Fruit fly (Drosophila melanogaster) whole organism, prepupa: Measurements from ENCODE around the gene CycY.

Source experiments
- CG10631 ChIP-seq: fragments of 200-800 bp; sonication (Bioruptor generic); optimal IDR thresholded peaks from 2 replicates; lab custom pipeline; 2016; ENCODE audit warnings: missing biosample characterization, missing genetic modification characterization
- CG10669 ChIP-seq: fragments of 200-800 bp; sonication (Bioruptor generic); optimal IDR thresholded peaks from 3 replicates; lab custom pipeline; 2018; ENCODE audit warnings: missing biosample characterization, mild to moderate bottlenecking, missing genetic modification characterization, moderate library complexity
- CG11294 ChIP-seq: fragments of 200-800 bp; sonication (Bioruptor generic); IDR thresholded peaks from 2 replicates; pipeline ENCODE4 v1.3.6; 2022; ENCODE audit warnings: missing biosample characterization, missing genetic modification characterization
- CG11762 ChIP-seq: fragments of 200-800 bp; sonication (Bioruptor generic); optimal IDR thresholded peaks from 3 replicates; lab custom pipeline; 2016; ENCODE audit warnings: missing biosample characterization, missing genetic modification characterization; ENCODE audit not compliant: insufficient read depth
- CG15336 ChIP-seq: fragments of 200-800 bp; sonication (Bioruptor generic); IDR thresholded peaks from 2 replicates; pipeline ENCODE4 v1.3.6; 2022; ENCODE audit warnings: missing biosample characterization, missing genetic modification characterization
- CG1621 ChIP-seq: fragments of 200-800 bp; sonication (Bioruptor generic); optimal IDR thresholded peaks from 3 replicates; lab custom pipeline; 2018; ENCODE audit warnings: missing biosample characterization, mild to moderate bottlenecking, missing genetic modification characterization
- CG31627 ChIP-seq: fragments of 200-800 bp; sonication (Bioruptor generic); optimal IDR thresholded peaks from 3 replicates; lab custom pipeline; 2016; ENCODE audit warnings: missing biosample characterization, missing genetic modification characterization
- CG32006 ChIP-seq: fragments of 200-800 bp; sonication (Bioruptor generic); optimal IDR thresholded peaks from 3 replicates; lab custom pipeline; 2017; ENCODE audit warnings: missing biosample characterization, mild to moderate bottlenecking, missing genetic modification characterization
- CG34406 ChIP-seq: fragments of 200-800 bp; sonication (Bioruptor generic); optimal IDR thresholded peaks from 3 replicates; lab custom pipeline; 2016; ENCODE audit warnings: missing biosample characterization, missing genetic modification characterization
- CG4318 ChIP-seq: fragments of 200-800 bp; sonication (Bioruptor generic); optimal IDR thresholded peaks from 3 replicates; lab custom pipeline; 2017; ENCODE audit warnings: missing biosample characterization, mild to moderate bottlenecking, missing genetic modification characterization
- CG6163 ChIP-seq: fragments of 200-800 bp; sonication (Bioruptor generic); IDR thresholded peaks from 3 replicates; pipeline ENCODE4 v1.3.6; 2022; ENCODE audit warnings: missing biosample characterization, missing genetic modification characterization
- CG6276 ChIP-seq: fragments of 200-800 bp; sonication (Bioruptor generic); optimal IDR thresholded peaks from 2 replicates; lab custom pipeline; 2017; ENCODE audit warnings: missing biosample characterization, mild to moderate bottlenecking, missing genetic modification characterization
- CG6792 ChIP-seq: fragments of 200-800 bp; sonication (Bioruptor generic); optimal IDR thresholded peaks from 3 replicates; lab custom pipeline; 2016; ENCODE audit warnings: missing biosample characterization, missing genetic modification characterization
- CG6854 ChIP-seq: fragments of 200-800 bp; sonication (Bioruptor generic); optimal IDR thresholded peaks from 2 replicates; lab custom pipeline; 2017; ENCODE audit warnings: missing biosample characterization, mild to moderate bottlenecking, missing genetic modification characterization
- CG7368 ChIP-seq: fragments of 200-800 bp; sonication (Bioruptor generic); optimal IDR thresholded peaks from 3 replicates; lab custom pipeline; 2016; ENCODE audit warnings: missing biosample characterization, missing genetic modification characterization
- CG8119 ChIP-seq: fragments of 200-800 bp; sonication (Bioruptor generic); IDR thresholded peaks from 3 replicates; pipeline ENCODE4 v1.3.6; 2022; ENCODE audit warnings: missing biosample characterization, missing genetic modification characterization
- CG8319 ChIP-seq: fragments of 200-800 bp; sonication (Bioruptor generic); optimal IDR thresholded peaks from 3 replicates; lab custom pipeline; 2016; ENCODE audit warnings: missing biosample characterization, missing genetic modification characterization
- CG8632 ChIP-seq: fragments of 200-800 bp; sonication (Bioruptor generic); optimal IDR thresholded peaks from 3 replicates; lab custom pipeline; 2016; ENCODE audit warnings: missing biosample characterization, missing genetic modification characterization
- CG9139 ChIP-seq: fragments of 200-800 bp; sonication (Bioruptor generic); optimal IDR thresholded peaks from 3 replicates; lab custom pipeline; 2017; ENCODE audit warnings: missing biosample characterization, mild to moderate bottlenecking, missing genetic modification characterization
- Eip93F ChIP-seq: fragments of 200-800 bp; sonication (Bioruptor generic); optimal IDR thresholded peaks from 2 replicates; lab custom pipeline; 2016; ENCODE audit warnings: missing biosample characterization, mild to moderate bottlenecking, missing genetic modification characterization
- Ets21C ChIP-seq: fragments of 200-800 bp; sonication (Bioruptor generic); optimal IDR thresholded peaks from 3 replicates; lab custom pipeline; 2016; ENCODE audit warnings: missing biosample characterization, missing genetic modification characterization
- Gug ChIP-seq: fragments of 200-800 bp; sonication (Bioruptor generic); IDR thresholded peaks from 2 replicates; pipeline ENCODE4 v1.3.6; 2022; ENCODE audit warnings: missing biosample characterization, missing genetic modification characterization
- Hr38 ChIP-seq: sonication (Bioruptor generic); optimal IDR thresholded peaks from 2 replicates; lab custom pipeline; 2016; ENCODE audit warnings: missing biosample characterization, missing genetic modification characterization
- Hr39 ChIP-seq: fragments of 200-800 bp; sonication (Bioruptor generic); optimal IDR thresholded peaks from 2 replicates; lab custom pipeline; 2016; ENCODE audit warnings: missing biosample characterization, missing genetic modification characterization
- Hr4 ChIP-seq: fragments of 200-800 bp; sonication (Bioruptor generic); optimal IDR thresholded peaks from 3 replicates; lab custom pipeline; 2016; ENCODE audit warnings: missing biosample characterization, missing genetic modification characterization
- Lpt ChIP-seq: fragments of 200-800 bp; sonication (Bioruptor generic); optimal IDR thresholded peaks from 3 replicates; lab custom pipeline; 2016; ENCODE audit warnings: missing biosample characterization, missing genetic modification characterization
- OdsH ChIP-seq: fragments of 200-800 bp; sonication (Bioruptor generic); optimal IDR thresholded peaks from 3 replicates; lab custom pipeline; 2016; ENCODE audit warnings: missing biosample characterization, missing genetic modification characterization
- Smox ChIP-seq: fragments of 200-800 bp; sonication (Bioruptor generic); optimal IDR thresholded peaks from 3 replicates; lab custom pipeline; 2016; ENCODE audit warnings: missing biosample characterization, missing genetic modification characterization
- Sox102F ChIP-seq: fragments of 200-800 bp; sonication (Bioruptor generic); optimal IDR thresholded peaks from 2 replicates; lab custom pipeline; 2016; ENCODE audit warnings: missing biosample characterization, mild to moderate bottlenecking, missing genetic modification characterization
- Sox14 ChIP-seq: fragments of 200-800 bp; sonication (Bioruptor generic); optimal IDR thresholded peaks from 3 replicates; lab custom pipeline; 2016; ENCODE audit warnings: missing biosample characterization, missing genetic modification characterization
- Sox15 ChIP-seq: fragments of 200-800 bp; sonication (Bioruptor generic); optimal IDR thresholded peaks from 3 replicates; lab custom pipeline; 2016; ENCODE audit warnings: missing biosample characterization, missing genetic modification characterization
- achi ChIP-seq: fragments of 200-800 bp; sonication (Bioruptor generic); optimal IDR thresholded peaks from 3 replicates; lab custom pipeline; 2016; ENCODE audit warnings: missing biosample characterization, missing genetic modification characterization
- acj6 ChIP-seq: fragments of 200-800 bp; sonication (Bioruptor generic); optimal IDR thresholded peaks from 3 replicates; lab custom pipeline; 2016; ENCODE audit warnings: missing biosample characterization, missing genetic modification characterization
- dac ChIP-seq: fragments of 200-800 bp; sonication (Bioruptor generic); optimal IDR thresholded peaks from 2 replicates; lab custom pipeline; 2017; ENCODE audit warnings: missing biosample characterization, mild to moderate bottlenecking, missing genetic modification characterization
- dsx ChIP-seq: fragments of 200-800 bp; optimal IDR thresholded peaks from 3 replicates; lab custom pipeline; 2019; ENCODE audit warnings: missing biosample characterization, mild to moderate bottlenecking, missing genetic modification characterization, moderate library complexity; ENCODE audit not compliant: poor library complexity, severe bottlenecking
- eg ChIP-seq: fragments of 200-800 bp; sonication (Bioruptor generic); IDR thresholded peaks from 3 replicates; pipeline ENCODE4 v1.3.6; 2022; ENCODE audit warnings: missing biosample characterization, missing genetic modification characterization
- esn ChIP-seq: fragments of 200-800 bp; sonication (Bioruptor generic); optimal IDR thresholded peaks from 2 replicates; lab custom pipeline; 2016; ENCODE audit warnings: missing biosample characterization, mild to moderate bottlenecking, missing genetic modification characterization, moderate library complexity
- fd85E ChIP-seq: fragments of 200-800 bp; sonication (Bioruptor generic); optimal IDR thresholded peaks from 3 replicates; lab custom pipeline; 2016; ENCODE audit warnings: missing biosample characterization, missing genetic modification characterization
- fkh ChIP-seq: fragments of 200-800 bp; sonication (Bioruptor generic); optimal IDR thresholded peaks from 3 replicates; lab custom pipeline; 2017; ENCODE audit warnings: missing biosample characterization, mild to moderate bottlenecking, missing genetic modification characterization, moderate library complexity
- net ChIP-seq: fragments of 200-800 bp; sonication (Bioruptor generic); optimal IDR thresholded peaks from 3 replicates; lab custom pipeline; 2016; ENCODE audit warnings: missing biosample characterization, missing genetic modification characterization
- pdm3 ChIP-seq: fragments of 200-800 bp; sonication (Bioruptor generic); optimal IDR thresholded peaks from 3 replicates; lab custom pipeline; 2016; ENCODE audit warnings: missing biosample characterization, missing genetic modification characterization
- salr ChIP-seq, 2 experiments: fragments of 200-800 bp; sonication (Bioruptor generic); optimal IDR thresholded peaks; 3 replicates each; lab custom pipeline; 2016 to 2018; ENCODE audit warnings: missing biosample characterization in 2 of 2, missing genetic modification characterization in 2 of 2, mild to moderate bottlenecking in 1 of 2
- ss ChIP-seq, 2 experiments: fragments of 200-800 bp; sonication (Bioruptor generic); optimal IDR thresholded peaks; 2 replicates in 1 of 2; 3 replicates in 1 of 2; lab custom pipeline; 2017 to 2018; ENCODE audit warnings: mild to moderate bottlenecking in 2 of 2, missing biosample characterization in 2 of 2, missing genetic modification characterization in 2 of 2, moderate library complexity in 1 of 2
- svp ChIP-seq: fragments of 200-800 bp; sonication (Bioruptor generic); peaks from one replicate; lab custom pipeline; 2016; ENCODE audit warnings: missing biosample characterization, missing genetic modification characterization
- topi ChIP-seq: fragments of 200-800 bp; sonication (Bioruptor generic); optimal IDR thresholded peaks from 3 replicates; lab custom pipeline; 2016; ENCODE audit warnings: missing biosample characterization, missing genetic modification characterization
- vri ChIP-seq: fragments of 200-800 bp; sonication (Bioruptor generic); optimal IDR thresholded peaks from 3 replicates; lab custom pipeline; 2016; ENCODE audit warnings: missing biosample characterization, mild to moderate bottlenecking, missing genetic modification characterization

The CycY gene

DNA sequence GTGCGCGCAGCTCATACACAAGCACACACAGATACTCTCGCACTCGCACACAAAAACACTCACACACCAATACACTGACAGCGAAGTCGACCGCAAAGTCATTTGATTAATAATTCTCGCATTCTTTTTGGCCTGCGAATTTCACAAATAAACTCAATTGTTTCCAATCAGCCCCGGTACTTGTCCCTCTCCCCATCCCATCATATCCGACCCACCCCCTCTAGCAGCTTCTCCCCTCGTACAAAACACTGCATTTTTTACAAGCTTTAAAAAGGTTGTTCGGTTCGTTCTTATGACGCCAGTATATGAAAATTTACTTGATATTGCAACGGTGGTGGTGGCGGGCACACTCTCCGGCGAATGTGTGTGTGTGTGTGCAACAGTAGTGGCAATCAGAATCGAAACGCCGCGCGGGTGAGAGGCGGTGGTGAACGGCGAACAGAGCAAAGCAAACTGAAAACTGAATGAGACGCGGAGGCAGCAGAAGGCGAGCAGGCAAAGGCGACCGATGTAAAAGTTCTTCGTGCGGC is 5.8 kb downstream of the CycY start (continued):
- TF ChIP-seq CG6276 (no peak), CG15336 (GFP tag; lab: Robert Waterston, UW) (no peak; the same call in 1 of the 2 replicates), CG10631 (GFP tag; lab: Kevin White, UChicago) (no peak), dsx (GFP tag; lab: Kevin White, UChicago) (peak; percentile 65), CG11762 (GFP tag; lab: Kevin White, UChicago) (no peak), CG6163 (GFP tag; lab: Robert Waterston, UW) (peak; percentile 85), Hr39 (GFP tag; lab: Kevin White, UChicago) (no peak), Hr38 (no peak), svp (GFP tag; lab: Kevin White, UChicago) (peak; percentile 94), esn (peak; percentile 8), CG1621 (peak; percentile 78), achi (peak; percentile 11), pdm3 (GFP tag; lab: Kevin White, UChicago) (peak; percentile 2), acj6 (GFP tag; lab: Kevin White, UChicago) (no peak), CG34406 (GFP tag; lab: Kevin White, UChicago) (no peak), CG8632 (GFP tag; lab: Kevin White, UChicago) (no peak), fkh (GFP tag; lab: Kevin White, UChicago) (peak; percentile 42), dac (GFP tag; lab: Kevin White, UChicago) (no peak), Ets21C (GFP tag; lab: Kevin White, UChicago) (no peak), CG31627 (GFP tag; lab: Kevin White, UChicago) (no peak), CG7368 (GFP tag; lab: Kevin White, UChicago) (peak; percentile 13), Sox102F (GFP tag; lab: Kevin White, UChicago) (peak; percentile 2), Sox14 (GFP tag; lab: Kevin White, UChicago) (peak; percentile 65), CG32006 (no peak), ss (GFP tag; optimal IDR thresholded peaks at IDR 0.05; lab: Kevin White, UChicago) (peak; percentile 51 to 73), OdsH (GFP tag; lab: Kevin White, UChicago) (no peak), fd85E (GFP tag; lab: Kevin White, UChicago) (no peak), CG6854 (GFP tag; lab: Kevin White, UChicago) (peak; percentile 77), Eip93F (no peak), Smox (no peak), CG4318 (GFP tag; lab: Kevin White, UChicago) (no peak), CG9139 (GFP tag; lab: Kevin White, UChicago) (peak; percentile 59), CG10669 (GFP tag; lab: Kevin White, UChicago) (no peak), salr (GFP tag; optimal IDR thresholded peaks at IDR 0.05; lab: Kevin White, UChicago) (peak in 1 of 2 experiments; percentile 19), vri (GFP tag; lab: Kevin White, UChicago) (peak; percentile 54), Gug (GFP tag; lab: Robert Waterston, UW) (no peak)

DNA sequence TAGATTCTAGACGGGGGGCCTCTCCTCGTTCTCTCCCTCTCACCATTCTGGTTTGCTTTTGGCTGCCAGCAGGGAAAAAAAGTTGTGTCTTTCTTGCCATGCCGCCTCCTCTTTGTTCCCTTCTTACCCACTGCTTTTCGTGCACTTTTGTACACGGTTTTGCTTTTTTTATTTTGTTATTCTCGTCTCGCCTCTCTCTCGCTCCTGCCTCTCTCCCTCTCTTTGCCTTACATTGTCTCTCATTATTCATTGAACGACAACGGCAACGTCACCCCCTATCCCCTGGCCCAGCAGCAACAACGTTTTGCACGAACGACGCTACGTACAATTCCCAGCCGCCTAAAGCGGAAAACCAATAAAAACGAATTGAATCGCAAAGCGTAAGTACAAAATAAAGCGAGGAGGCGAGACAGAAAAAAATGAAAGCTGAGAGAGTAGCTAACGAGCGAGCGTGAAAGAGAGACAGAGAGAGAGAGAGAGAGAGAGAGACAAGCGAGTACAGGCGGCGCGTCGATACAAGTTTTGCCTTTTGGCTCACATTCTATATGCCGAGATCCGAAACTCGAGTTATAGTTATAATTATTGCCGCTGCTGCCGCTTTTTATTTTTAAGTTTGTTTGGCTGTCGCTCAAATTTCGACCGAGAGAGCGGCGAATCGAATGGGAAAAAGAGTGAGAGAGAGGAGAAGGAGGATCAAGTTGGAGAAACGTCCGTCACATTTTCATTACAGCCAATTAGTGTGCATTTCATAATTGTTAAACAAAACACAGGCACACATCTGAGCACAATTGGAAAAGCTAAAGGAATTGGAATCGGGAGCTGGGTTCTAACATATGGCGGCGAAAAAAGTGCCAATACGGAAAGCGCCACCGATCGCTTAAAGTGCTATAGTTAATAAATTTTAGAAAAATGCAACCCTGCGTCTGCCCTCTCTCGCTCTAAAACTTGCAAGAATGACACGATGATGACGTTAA is 6.6 kb downstream of the CycY start:
- peak; percentile 85 for TF ChIP-seq CG1621
- TF ChIP-seq dsx (GFP tag; lab: Kevin White, UChicago) = peak; percentile 99
- TF ChIP-seq Sox15 = no peak
- no peak for TF ChIP-seq Hr4 (GFP tag; lab: Kevin White, UChicago)
- TF ChIP-seq CG4318 (GFP tag; lab: Kevin White, UChicago) = peak; percentile 21
- no peak for TF ChIP-seq CG31627 (GFP tag; lab: Kevin White, UChicago)
- TF ChIP-seq Sox102F (GFP tag; lab: Kevin White, UChicago) = peak; percentile 70
- TF ChIP-seq topi (GFP tag; lab: Kevin White, UChicago) = no peak
- TF ChIP-seq Sox14 (GFP tag; lab: Kevin White, UChicago) = peak; percentile 92
- TF ChIP-seq eg = peak; percentile 87
- peak; percentile 63 for TF ChIP-seq dac (GFP tag; lab: Kevin White, UChicago)
- TF ChIP-seq net = peak; percentile 76
- TF ChIP-seq CG8119 = no peak; the same call in 1 of the 3 replicates
- peak; percentile 76 for TF ChIP-seq CG15336 (GFP tag; lab: Robert Waterston, UW)
- TF ChIP-seq CG6792 (GFP tag; lab: Kevin White, UChicago) = peak; percentile 22
- TF ChIP-seq CG10669 (GFP tag; lab: Kevin White, UChicago) = peak; percentile 71
- TF ChIP-seq CG6854 (GFP tag; lab: Kevin White, UChicago) = peak; percentile 85
- no peak for TF ChIP-seq Hr39 (GFP tag; lab: Kevin White, UChicago)
- peak; percentile 59 for TF ChIP-seq CG11294 (GFP tag; lab: Robert Waterston, UW)
- peak; percentile 80 for TF ChIP-seq CG6276
- TF ChIP-seq Hr38 = no peak
- TF ChIP-seq CG7368 (GFP tag; lab: Kevin White, UChicago) = peak; percentile 52
- TF ChIP-seq CG8319 = no peak
- peak; percentile 93 for TF ChIP-seq Lpt
